Worm (Caenorhabditis elegans) whole organism, mixed stage, embryonic: ENCODE data around the gene F37A8.1.
A peak's percentile ranks its signal among the peaks of the same experiment; 100 is the strongest.

Source experiments
- M03D4.4 ChIP-seq: sonication (generic microtip); optimal IDR thresholded peaks from 2 replicates; lab custom pipeline; 2017; ENCODE audit warnings: mild to moderate bottlenecking, missing genetic modification characterization, missing compliant biosample characterization
- bed-3 ChIP-seq: fragments of 200-800 bp; sonication (Bioruptor generic); optimal IDR thresholded peaks from 3 replicates; lab custom pipeline; 2018; ENCODE audit warnings: mild to moderate bottlenecking, missing genetic modification characterization, moderate library complexity, missing compliant biosample characterization
- blmp-1 ChIP-seq: fragments of 150-350 bp; optimal IDR thresholded peaks from 2 replicates; lab custom pipeline; 2014; ENCODE audit warnings: missing biosample characterization, missing genetic modification characterization
- ceh-39 ChIP-seq: fragments of 150-350 bp; optimal IDR thresholded peaks from 2 replicates; lab custom pipeline; 2014; ENCODE audit warnings: missing biosample characterization, missing genetic modification characterization
- ceh-43 ChIP-seq: fragments of 200-800 bp; sonication (Bioruptor generic); optimal IDR thresholded peaks from 2 replicates; lab custom pipeline; 2018; ENCODE audit warnings: mild to moderate bottlenecking, missing genetic modification characterization, moderate library complexity, missing compliant biosample characterization
- ceh-83 ChIP-seq: fragments of 200-800 bp; sonication (Bioruptor generic); optimal IDR thresholded peaks from 2 replicates; lab custom pipeline; 2018; ENCODE audit warnings: mild to moderate bottlenecking, missing genetic modification characterization, missing compliant biosample characterization
- ces-1 ChIP-seq: fragments of 150-350 bp; optimal IDR thresholded peaks from 2 replicates; lab custom pipeline; 2014; ENCODE audit warnings: missing biosample characterization, missing genetic modification reagents, missing genetic modification characterization
- cnd-1 ChIP-seq: fragments of 200-800 bp; sonication (Bioruptor generic); optimal IDR thresholded peaks from 2 replicates; lab custom pipeline; 2018; ENCODE audit warnings: mild to moderate bottlenecking, missing genetic modification characterization, missing compliant biosample characterization
- drap-1 ChIP-seq: fragments of 200-800 bp; sonication (Bioruptor generic); optimal IDR thresholded peaks from 3 replicates; lab custom pipeline; 2018; ENCODE audit warnings: mild to moderate bottlenecking, missing genetic modification characterization, missing compliant biosample characterization
- elt-1 ChIP-seq: sonication (generic microtip); optimal IDR thresholded peaks from 2 replicates; lab custom pipeline; 2017; ENCODE audit warnings: missing genetic modification characterization, mild to moderate bottlenecking, missing compliant biosample characterization, antibody characterized with exemption, moderate library complexity, borderline replicate concordance; ENCODE audit not compliant: insufficient read depth
- elt-3 ChIP-seq: fragments of 150-350 bp; optimal IDR thresholded peaks from 2 replicates; lab custom pipeline; 2014; ENCODE audit warnings: missing biosample characterization, missing genetic modification characterization
- flh-1 ChIP-seq: fragments of 200-800 bp; sonication (Bioruptor generic); optimal IDR thresholded peaks from 2 replicates; lab custom pipeline; 2018; ENCODE audit warnings: mild to moderate bottlenecking, missing genetic modification characterization, moderate library complexity, missing compliant biosample characterization
- ham-2 ChIP-seq: fragments of 200-800 bp; sonication (Bioruptor generic); optimal IDR thresholded peaks from 2 replicates; lab custom pipeline; 2018; ENCODE audit warnings: mild to moderate bottlenecking, missing genetic modification characterization, missing compliant biosample characterization
- hlh-1 ChIP-seq: fragments of 150-350 bp; optimal IDR thresholded peaks from 2 replicates; lab custom pipeline; 2014; ENCODE audit warnings: missing biosample characterization, missing genetic modification reagents, missing genetic modification characterization
- lin-13 ChIP-seq: fragments of 150-350 bp; optimal IDR thresholded peaks from 2 replicates; lab custom pipeline; 2014; ENCODE audit warnings: missing biosample characterization, missing genetic modification characterization
- lin-32 ChIP-seq: fragments of 200-800 bp; sonication (Bioruptor generic); optimal IDR thresholded peaks from 2 replicates; lab custom pipeline; 2018; ENCODE audit warnings: mild to moderate bottlenecking, missing genetic modification characterization, missing compliant biosample characterization
- lsy-2 ChIP-seq: fragments of 150-350 bp; optimal IDR thresholded peaks from 2 replicates; lab custom pipeline; 2014; ENCODE audit warnings: missing biosample characterization, missing genetic modification characterization
- mab-5 ChIP-seq: fragments of 150-350 bp; optimal IDR thresholded peaks from 2 replicates; lab custom pipeline; 2014; ENCODE audit warnings: missing biosample characterization, missing genetic modification characterization
- mep-1 ChIP-seq: fragments of 150-350 bp; optimal IDR thresholded peaks from 2 replicates; lab custom pipeline; 2017; ENCODE audit warnings: missing biosample characterization, missing genetic modification reagents, missing genetic modification characterization, inconsistent platforms
- mls-2 ChIP-seq: sonication (generic microtip); optimal IDR thresholded peaks from 2 replicates; lab custom pipeline; 2016; ENCODE audit warnings: mild to moderate bottlenecking, missing genetic modification characterization, moderate library complexity, missing compliant biosample characterization
- nhr-12 ChIP-seq: fragments of 150-350 bp; optimal IDR thresholded peaks from 2 replicates; lab custom pipeline; 2014; ENCODE audit warnings: missing biosample characterization, missing genetic modification characterization
- nhr-2 ChIP-seq: fragments of 150-350 bp; optimal IDR thresholded peaks from 2 replicates; lab custom pipeline; 2014; ENCODE audit warnings: missing biosample characterization, missing genetic modification characterization
- nhr-237 ChIP-seq: fragments of 150-350 bp; optimal IDR thresholded peaks from 2 replicates; lab custom pipeline; 2014; ENCODE audit warnings: missing biosample characterization, missing genetic modification characterization
- nhr-28 ChIP-seq: fragments of 150-350 bp; optimal IDR thresholded peaks from 2 replicates; lab custom pipeline; 2014; ENCODE audit warnings: missing biosample characterization, missing genetic modification characterization
- nhr-76 ChIP-seq: sonication (generic microtip); optimal IDR thresholded peaks from 2 replicates; lab custom pipeline; 2017; ENCODE audit warnings: missing biosample characterization, missing genetic modification characterization
- pha-4 ChIP-seq: fragments of 150-350 bp; optimal IDR thresholded peaks from 2 replicates; lab custom pipeline; 2018; ENCODE audit warnings: missing biosample characterization, missing genetic modification reagents, missing genetic modification characterization
- snpc-4 ChIP-seq: fragments of 150-350 bp; optimal IDR thresholded peaks from 2 replicates; lab custom pipeline; 2014; ENCODE audit warnings: missing biosample characterization, missing genetic modification characterization
- sptf-1 ChIP-seq: sonication (generic microtip); optimal IDR thresholded peaks from 2 replicates; lab custom pipeline; 2017; ENCODE audit warnings: mild to moderate bottlenecking, missing genetic modification characterization, moderate library complexity, missing compliant biosample characterization
- tbx-8 ChIP-seq: fragments of 200-800 bp; sonication (Bioruptor generic); optimal IDR thresholded peaks from 2 replicates; lab custom pipeline; 2018; ENCODE audit warnings: mild to moderate bottlenecking, missing genetic modification characterization, moderate library complexity, missing compliant biosample characterization
- unc-120 ChIP-seq: sonication (generic microtip); optimal IDR thresholded peaks from 2 replicates; lab custom pipeline; 2017; ENCODE audit warnings: missing genetic modification characterization, missing compliant biosample characterization; ENCODE audit not compliant: poor library complexity, severe bottlenecking
- unc-39 ChIP-seq: fragments of 150-350 bp; optimal IDR thresholded peaks from 2 replicates; lab custom pipeline; 2014; ENCODE audit warnings: missing biosample characterization, missing genetic modification characterization
- unc-62 ChIP-seq: fragments of 150-350 bp; optimal IDR thresholded peaks from 2 replicates; lab custom pipeline; 2014; ENCODE audit warnings: missing biosample characterization, missing genetic modification reagents, missing genetic modification characterization
- zip-8 ChIP-seq: fragments of 150-350 bp; optimal IDR thresholded peaks from 2 replicates; lab custom pipeline; 2014; ENCODE audit warnings: missing biosample characterization, missing genetic modification characterization
- ztf-11 ChIP-seq: fragments of 150-350 bp; optimal IDR thresholded peaks from 2 replicates; lab custom pipeline; 2014; ENCODE audit warnings: missing biosample characterization, missing genetic modification characterization

F37A8.1 gene

ce11 chrIII:3898850-3899249 is 29.4 kb upstream of the F37A8.1 start:
- no peak for TF ChIP-seq flh-1 (GFP tag; lab: Kevin White, UChicago)
- TF ChIP-seq ces-1 (GFP tag; lab: Kevin White, UChicago), result peak; percentile 62

ce11 chrIII:3901542-3901941 is 26.7 kb upstream of the F37A8.1 start, which contains the start of gene tir-1:
tir-1 (minus strand) TSS chrIII:3901642.
- TF ChIP-seq mep-1 (tag; lab: Kevin White, UChicago), result no peak
- no peak for TF ChIP-seq ces-1 (GFP tag; lab: Kevin White, UChicago)
- no peak for TF ChIP-seq ham-2 (GFP tag; lab: Kevin White, UChicago)
- TF ChIP-seq ceh-39, result no peak
- no peak for TF ChIP-seq drap-1
- TF ChIP-seq mls-2 (tag; lab: Kevin White, UChicago), result no peak
- TF ChIP-seq, all 35 proteins: peak for 0

- TF ChIP-seq ces-1 (GFP tag; lab: Kevin White, UChicago), result peak; percentile 34
- no peak for TF ChIP-seq drap-1
- TF ChIP-seq, all 35 proteins: peak for 1
Measured at ce11 chrIII:3902588-3903325, 25.5 kb upstream of the F37A8.1 start.

ce11 chrIII:3906481-3906880 is 21.8 kb upstream of the F37A8.1 start:
- no peak for TF ChIP-seq drap-1

- TF ChIP-seq ceh-43 (GFP tag; lab: Kevin White, UChicago), result no peak
Measured at ce11 chrIII:3907587-3907986, 20.6 kb upstream of the F37A8.1 start, which contains the start of gene mmcm-1. mmcm-1 (minus strand) TSS chrIII:3907687.

ce11 chrIII:3908205-3908604 is 20.0 kb upstream of the F37A8.1 start:
- TF ChIP-seq lin-13 (no peak), nhr-2 (tag; lab: Kevin White, UChicago) (no peak), cnd-1 (no peak), drap-1 (no peak), lsy-2 (tag; lab: Kevin White, UChicago) (no peak), ceh-39 (no peak), mls-2 (tag; lab: Kevin White, UChicago) (no peak), tbx-8 (GFP tag; lab: Kevin White, UChicago) (no peak), ces-1 (GFP tag; lab: Kevin White, UChicago) (peak; percentile 41), nhr-237 (tag; lab: Kevin White, UChicago) (no peak), ztf-11 (tag; lab: Kevin White, UChicago) (no peak), mab-5 (tag; lab: Kevin White, UChicago) (no peak), M03D4.4 (tag; lab: Kevin White, UChicago) (no peak), bed-3 (GFP tag; lab: Kevin White, UChicago) (no peak), unc-39 (tag; lab: Kevin White, UChicago) (no peak), elt-3 (no peak), mep-1 (tag; lab: Kevin White, UChicago) (no peak), ceh-83 (no peak), snpc-4 (no peak), unc-120 (peak; percentile 9), flh-1 (GFP tag; lab: Kevin White, UChicago) (no peak), nhr-12 (tag; lab: Kevin White, UChicago) (no peak), ham-2 (GFP tag; lab: Kevin White, UChicago) (no peak), zip-8 (no peak), hlh-1 (peak; percentile 86), sptf-1 (no peak), nhr-28 (tag; lab: Kevin White, UChicago) (no peak), ceh-43 (GFP tag; lab: Kevin White, UChicago) (no peak), lin-32 (no peak), pha-4 (tag; lab: Kevin White, UChicago) (no peak), elt-1 (tag; lab: Kevin White, UChicago) (no peak), blmp-1 (tag; lab: Kevin White, UChicago) (no peak), nhr-76 (tag; lab: Kevin White, UChicago) (no peak), unc-62 (peak; percentile 10)
